Worm (Caenorhabditis elegans): ENCODE results near the gene pptr-1.

DNA sequence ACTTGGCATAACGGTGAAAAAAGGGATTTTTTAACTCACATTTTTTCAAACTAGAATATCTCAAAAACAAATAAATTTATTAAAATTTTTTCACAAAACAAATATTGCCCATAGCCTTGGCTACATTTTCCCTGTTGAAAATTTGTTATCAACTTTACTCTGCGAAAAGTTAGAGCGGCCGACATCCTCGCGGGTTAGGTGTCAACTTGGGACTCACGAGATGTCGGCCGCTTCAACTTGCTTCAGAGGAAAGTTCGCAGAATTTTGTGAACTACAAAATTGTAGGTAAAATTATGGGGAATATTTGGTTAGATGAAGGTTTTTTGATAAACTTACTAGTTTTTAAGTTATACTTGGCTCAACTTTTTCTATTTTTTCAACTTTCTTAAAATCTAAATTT is 5.6 kb upstream of the pptr-1 start:
- TF ChIP-seq ceh-13 (GFP tag; optimal IDR thresholded peaks at IDR 0.05), result no peak
- TF ChIP-seq sea-1 (GFP tag; conservative IDR thresholded peaks at IDR 0.05), result no peak
